Fruit fly (Drosophila melanogaster) whole organism, embryonic: ENCODE data around the gene RpL15.

Experiments
- Ada2b ChIP-seq: fragments of 200-800 bp; sonication (Bioruptor generic); IDR thresholded peaks from 2 replicates; pipeline ENCODE4 v1.3.6; 2022; ENCODE audit warnings: missing biosample characterization, missing genetic modification characterization
- Aef1 ChIP-seq: fragments of 200-800 bp; sonication (Bioruptor generic); IDR thresholded peaks from 3 replicates; pipeline ENCODE4 v1.3.6; 2022; ENCODE audit warnings: missing biosample characterization, missing genetic modification characterization
- Asciz ChIP-seq: fragments of 200-800 bp; sonication (Bioruptor generic); optimal IDR thresholded peaks from 2 replicates; lab custom pipeline; 2017; ENCODE audit warnings: missing biosample characterization, mild to moderate bottlenecking, missing genetic modification characterization, missing genetic modification reagents
- Bgb ChIP-seq: fragments of 200-800 bp; sonication (Bioruptor generic); IDR thresholded peaks from 2 replicates; pipeline ENCODE4 v1.3.6; 2022; ENCODE audit warnings: missing biosample characterization, missing genetic modification characterization; ENCODE audit not compliant: partially characterized antibody
- CG11456 ChIP-seq: fragments of 200-800 bp; sonication (Bioruptor generic); IDR thresholded peaks from 3 replicates; pipeline ENCODE4 v1.3.6; 2022; ENCODE audit warnings: missing biosample characterization, missing genetic modification characterization
- CG12104 ChIP-seq: fragments of 200-800 bp; sonication (Bioruptor generic); optimal IDR thresholded peaks from 3 replicates; lab custom pipeline; 2016; ENCODE audit warnings: missing biosample characterization, missing genetic modification characterization
- CG13424 ChIP-seq: fragments of 200-800 bp; sonication (Bioruptor generic); optimal IDR thresholded peaks from 2 replicates; lab custom pipeline; 2019; ENCODE audit warnings: missing biosample characterization, mild to moderate bottlenecking, missing genetic modification characterization, moderate library complexity
- CG13624 ChIP-seq: fragments of 200-800 bp; sonication (Bioruptor generic); optimal IDR thresholded peaks from 2 replicates; lab custom pipeline; 2016; ENCODE audit warnings: missing biosample characterization, missing genetic modification characterization
- CG14860 ChIP-seq: fragments of 200-800 bp; sonication (Bioruptor generic); IDR thresholded peaks from 3 replicates; pipeline ENCODE4 v1.3.6; 2022; ENCODE audit warnings: missing biosample characterization, missing genetic modification characterization; ENCODE audit not compliant: partially characterized antibody
- CG1792 ChIP-seq: fragments of 200-800 bp; sonication (Bioruptor generic); optimal IDR thresholded peaks from 2 replicates; lab custom pipeline; 2016; ENCODE audit warnings: missing biosample characterization, missing genetic modification characterization
- CG18619 ChIP-seq: fragments of 200-800 bp; sonication (Bioruptor generic); optimal IDR thresholded peaks from 3 replicates; lab custom pipeline; 2017; ENCODE audit warnings: missing biosample characterization, mild to moderate bottlenecking, missing genetic modification characterization
- CG2116 ChIP-seq: fragments of 200-800 bp; sonication (Bioruptor generic); optimal IDR thresholded peaks from 3 replicates; lab custom pipeline; 2018; ENCODE audit warnings: missing biosample characterization, mild to moderate bottlenecking, missing genetic modification characterization
- CG2129 ChIP-seq: fragments of 200-800 bp; sonication (Bioruptor generic); IDR thresholded peaks from 2 replicates; pipeline ENCODE4 v1.3.6; 2022; ENCODE audit warnings: missing biosample characterization, missing genetic modification characterization; ENCODE audit not compliant: partially characterized antibody
- CG30431 ChIP-seq: fragments of 200-800 bp; sonication (Bioruptor generic); optimal IDR thresholded peaks from 2 replicates; lab custom pipeline; 2017; ENCODE audit warnings: missing biosample characterization, missing genetic modification characterization
- CG34422 ChIP-seq: fragments of 200-800 bp; sonication (Bioruptor generic); IDR thresholded peaks from 3 replicates; pipeline ENCODE4 v1.3.6; 2022; ENCODE audit warnings: missing biosample characterization, missing genetic modification characterization
- CG7357 ChIP-seq: fragments of 200-800 bp; sonication (Bioruptor generic); IDR thresholded peaks from 3 replicates; pipeline ENCODE4 v1.3.6; 2022; ENCODE audit warnings: missing biosample characterization, missing genetic modification characterization
- CG7987 ChIP-seq: fragments of 200-800 bp; sonication (Bioruptor generic); optimal IDR thresholded peaks from 2 replicates; lab custom pipeline; 2018; ENCODE audit warnings: missing biosample characterization, mild to moderate bottlenecking, missing genetic modification characterization, moderate library complexity
- Camta ChIP-seq: fragments of 200-800 bp; sonication (Bioruptor generic); optimal IDR thresholded peaks from 2 replicates; lab custom pipeline; 2016; ENCODE audit warnings: missing biosample characterization, missing genetic modification characterization
- H2.0 ChIP-seq: fragments of 200-800 bp; sonication (Bioruptor generic); IDR thresholded peaks from 2 replicates; pipeline ENCODE4 v1.3.6; 2022; ENCODE audit warnings: missing biosample characterization, missing genetic modification characterization
- HHEX ChIP-seq: fragments of 200-800 bp; sonication (Bioruptor generic); optimal IDR thresholded peaks from 3 replicates; lab custom pipeline; 2017; ENCODE audit warnings: missing biosample characterization, mild to moderate bottlenecking, missing genetic modification characterization, missing genetic modification reagents
- HLH54F ChIP-seq: fragments of 200-800 bp; sonication (Bioruptor generic); optimal IDR thresholded peaks from 3 replicates; lab custom pipeline; 2016; ENCODE audit warnings: missing biosample characterization, missing genetic modification characterization
- MTF-1 ChIP-seq: fragments of 200-800 bp; sonication (Bioruptor generic); optimal IDR thresholded peaks from 2 replicates; lab custom pipeline; 2018; ENCODE audit warnings: missing biosample characterization, mild to moderate bottlenecking, missing genetic modification characterization, borderline replicate concordance
- NC2β ChIP-seq: fragments of 200-800 bp; sonication (Bioruptor generic); optimal IDR thresholded peaks from 2 replicates; lab custom pipeline; 2016; ENCODE audit warnings: missing biosample characterization, missing genetic modification characterization
- Rfx ChIP-seq: fragments of 200-800 bp; sonication (Bioruptor generic); IDR thresholded peaks from 2 replicates; pipeline ENCODE4 v1.3.6; 2022; ENCODE audit warnings: missing biosample characterization, missing genetic modification characterization
- Rx ChIP-seq: fragments of 200-800 bp; sonication (Bioruptor generic); IDR thresholded peaks from 2 replicates; pipeline ENCODE4 v1.3.6; 2022; ENCODE audit warnings: missing biosample characterization, missing genetic modification characterization
- Six4 ChIP-seq: fragments of 200-800 bp; sonication (Bioruptor generic); optimal IDR thresholded peaks from 2 replicates; lab custom pipeline; 2016; ENCODE audit warnings: missing biosample characterization, missing genetic modification characterization
- Sry-β ChIP-seq: fragments of 200-800 bp; sonication (Bioruptor generic); optimal IDR thresholded peaks from 2 replicates; lab custom pipeline; 2018; ENCODE audit warnings: missing biosample characterization, mild to moderate bottlenecking, missing genetic modification characterization, moderate library complexity
- Tbp ChIP-seq: fragments of >200 bp; optimal IDR thresholded peaks from 2 replicates; lab custom pipeline; 2018; ENCODE audit warnings: missing biosample characterization, missing genetic modification characterization
- Xbp1 ChIP-seq: fragments of 200-800 bp; sonication (Bioruptor generic); optimal IDR thresholded peaks from 3 replicates; lab custom pipeline; 2016; ENCODE audit warnings: missing biosample characterization, mild to moderate bottlenecking, missing genetic modification characterization
- ab ChIP-seq: fragments of 200-800 bp; sonication (Bioruptor generic); optimal IDR thresholded peaks from 2 replicates; lab custom pipeline; 2016; ENCODE audit warnings: missing biosample characterization, missing genetic modification characterization
- al ChIP-seq: fragments of 200-800 bp; sonication (Bioruptor generic); IDR thresholded peaks from 2 replicates; pipeline ENCODE4 v1.3.6; 2022; ENCODE audit warnings: missing biosample characterization, missing genetic modification characterization
- cas ChIP-seq: fragments of 200-800 bp; sonication (Bioruptor generic); IDR thresholded peaks from 2 replicates; pipeline ENCODE4 v1.3.6; 2022; ENCODE audit warnings: missing biosample characterization, missing genetic modification characterization
- cwo ChIP-seq: fragments of 200-800 bp; sonication (Bioruptor generic); optimal IDR thresholded peaks from 3 replicates; lab custom pipeline; 2017; ENCODE audit warnings: missing biosample characterization, missing genetic modification characterization, mild to moderate bottlenecking, moderate library complexity, missing genetic modification reagents
- dati ChIP-seq: fragments of 200-800 bp; sonication (Bioruptor generic); IDR thresholded peaks from 2 replicates; pipeline ENCODE4 v1.3.6; 2022; ENCODE audit warnings: missing biosample characterization, missing genetic modification characterization
- dimm ChIP-seq: fragments of 200-800 bp; sonication (Bioruptor generic); IDR thresholded peaks from 2 replicates; pipeline ENCODE4 v1.3.6; 2022; ENCODE audit warnings: missing biosample characterization, missing genetic modification characterization
- emc ChIP-seq: fragments of 200-800 bp; sonication (Bioruptor generic); optimal IDR thresholded peaks from 2 replicates; lab custom pipeline; 2016; ENCODE audit warnings: missing biosample characterization, missing genetic modification characterization
- eve ChIP-seq, 2 experiments: fragments of >200 bp; optimal IDR thresholded peaks; 2 replicates each; lab custom pipeline; 2017; ENCODE audit warnings: missing biosample characterization in 2 of 2, missing genetic modification characterization in 2 of 2
- fd96Cb ChIP-seq: fragments of 200-800 bp; sonication (Bioruptor generic); optimal IDR thresholded peaks from 2 replicates; lab custom pipeline; 2018; ENCODE audit warnings: missing biosample characterization, mild to moderate bottlenecking, missing genetic modification characterization, moderate library complexity
- fu2 ChIP-seq: fragments of 200-800 bp; sonication (Bioruptor generic); optimal IDR thresholded peaks from 2 replicates; lab custom pipeline; 2016; ENCODE audit warnings: missing biosample characterization, missing genetic modification characterization
- gcm ChIP-seq: fragments of 200-800 bp; sonication (Bioruptor generic); optimal IDR thresholded peaks from 2 replicates; lab custom pipeline; 2019; ENCODE audit warnings: missing biosample characterization, mild to moderate bottlenecking, missing genetic modification characterization, moderate library complexity
- gcm2 ChIP-seq: fragments of 200-800 bp; sonication (Bioruptor generic); optimal IDR thresholded peaks from 2 replicates; lab custom pipeline; 2016; ENCODE audit warnings: missing biosample characterization, missing genetic modification characterization
- hb ChIP-seq: fragments of 200-800 bp; sonication (Bioruptor generic); IDR thresholded peaks from 3 replicates; pipeline ENCODE4 v1.3.6; 2022; ENCODE audit warnings: missing biosample characterization, missing genetic modification characterization; ENCODE audit not compliant: partially characterized antibody
- jigr1 ChIP-seq: fragments of 200-800 bp; sonication (Bioruptor generic); IDR thresholded peaks from 3 replicates; pipeline ENCODE4 v1.3.6; 2022; ENCODE audit warnings: missing biosample characterization, missing genetic modification characterization
- kni ChIP-seq: fragments of 200-800 bp; sonication (Bioruptor generic); optimal IDR thresholded peaks from 3 replicates; lab custom pipeline; 2017; ENCODE audit warnings: mild to moderate bottlenecking, missing biosample characterization, missing genetic modification reagents, missing genetic modification characterization
- lov ChIP-seq, 2 experiments: fragments of 200-800 bp in 1 of 2; fragments of >200 bp in 1 of 2; sonication (Bioruptor generic) in 1 of 2; IDR thresholded peaks in 1 of 2; optimal IDR thresholded peaks in 1 of 2; 2 replicates in 1 of 2; 3 replicates in 1 of 2; pipeline versions ENCODE4 v1.3.6 to Lab custom; 2017 to 2022; ENCODE audit warnings: missing biosample characterization in 1 of 2, missing genetic modification characterization in 1 of 2
- nom ChIP-seq: fragments of 200-800 bp; sonication (Bioruptor generic); optimal IDR thresholded peaks from 2 replicates; lab custom pipeline; 2017; ENCODE audit warnings: missing biosample characterization, missing genetic modification characterization, mild to moderate bottlenecking, moderate library complexity, missing genetic modification reagents
- sens ChIP-seq: fragments of 200-800 bp; sonication (Bioruptor generic); peaks from one replicate; lab custom pipeline; 2016; ENCODE audit warnings: missing biosample characterization, missing genetic modification characterization
- shn ChIP-seq: fragments of 200-800 bp; sonication (Bioruptor generic); optimal IDR thresholded peaks from 3 replicates; lab custom pipeline; 2016; ENCODE audit warnings: missing biosample characterization, missing genetic modification characterization
- zfh2 ChIP-seq: fragments of 200-800 bp; sonication (Bioruptor generic); optimal IDR thresholded peaks from 2 replicates; lab custom pipeline; 2016; ENCODE audit warnings: missing biosample characterization, missing genetic modification characterization

The RpL15 gene

dm6 chr3L:27267060-27267805 is at the start of gene RpL15 (continued):
- TF ChIP-seq dimm (GFP tag; lab: Robert Waterston, UW) (no peak), HHEX (peak; percentile 38), Rfx (GFP tag; lab: Robert Waterston, UW) (peak; percentile 65; the same call in 1 of the 2 replicates), CG13424 (tag; lab: Kevin White, UChicago) (peak; percentile 6), dati (no peak), Asciz (GFP tag; lab: Kevin White, UChicago) (peak; percentile 25), H2.0 (no peak; the same call in none of the 2 replicates), nom (GFP tag; lab: Kevin White, UChicago) (no peak), gcm (no peak), Rx (GFP tag; lab: Robert Waterston, UW) (no peak), HLH54F (GFP tag; lab: Kevin White, UChicago) (no peak), Bgb (GFP tag; lab: Robert Waterston, UW) (no peak), zfh2 (GFP tag; lab: Kevin White, UChicago) (peak; percentile 32), eve (GFP tag; optimal IDR thresholded peaks at IDR 0.05; lab: Kevin White, UChicago) (peak in 1 of 2 experiments; percentile 55), Tbp (GFP tag; lab: Kevin White, UChicago) (no peak), CG2129 (GFP tag; lab: Robert Waterston, UW) (no peak), fd96Cb (tag; lab: Kevin White, UChicago) (peak; percentile 5), Ada2b (GFP tag; lab: Robert Waterston, UW) (no peak), CG18619 (GFP tag; lab: Kevin White, UChicago) (peak; percentile 21), jigr1 (GFP tag; lab: Robert Waterston, UW) (no peak), Xbp1 (GFP tag; lab: Kevin White, UChicago) (peak; percentile 32), fu2 (GFP tag; lab: Kevin White, UChicago) (no peak), gcm2 (no peak), CG30431 (GFP tag; lab: Kevin White, UChicago) (peak; percentile 0), kni (GFP tag; lab: Kevin White, UChicago) (no peak), ab (GFP tag; lab: Kevin White, UChicago) (no peak), CG7987 (no peak), CG12104 (GFP tag; lab: Kevin White, UChicago) (no peak), CG11456 (GFP tag; lab: Robert Waterston, UW) (no peak), emc (GFP tag; lab: Kevin White, UChicago) (no peak), CG7357 (GFP tag; lab: Robert Waterston, UW) (peak; percentile 98), cas (GFP tag; lab: Robert Waterston, UW) (0 out of 2 replicates have a peak, but pooled peaks have one; percentile 21), CG2116 (GFP tag; lab: Kevin White, UChicago) (peak; percentile 95), CG1792 (GFP tag; lab: Kevin White, UChicago) (no peak), lov (optimal IDR thresholded peaks at IDR 0.05; lab: Kevin White, UChicago) (no peak), lov (GFP tag; IDR thresholded peaks at IDR 0.05; lab: Robert Waterston, UW) (no peak), cwo (GFP tag; lab: Kevin White, UChicago) (no peak), CG14860 (GFP tag; lab: Robert Waterston, UW) (no peak), shn (peak; percentile 22), CG13624 (GFP tag; lab: Kevin White, UChicago) (no peak), sens (GFP tag; lab: Kevin White, UChicago) (peak; percentile 69), Six4 (GFP tag; lab: Kevin White, UChicago) (no peak), Aef1 (GFP tag; lab: Robert Waterston, UW) (peak; percentile 32; the same call in 1 of the 3 replicates), MTF-1 (GFP tag; lab: Kevin White, UChicago) (peak; percentile 4), CG34422 (GFP tag; lab: Robert Waterston, UW) (no peak), al (GFP tag; lab: Robert Waterston, UW) (peak; percentile 27; the same call in 1 of the 2 replicates), NC2β (GFP tag; lab: Kevin White, UChicago) (peak; percentile 70), Sry-β (no peak), hb (GFP tag; lab: Robert Waterston, UW) (no peak), Camta (GFP tag; lab: Kevin White, UChicago) (no peak)
